Worm (Caenorhabditis elegans) whole organism, young adult: Measurements from ENCODE around the gene C29A12.6.

Experiments
- F37B4.10 ChIP-seq: fragments of 200-800 bp; sonication (Bioruptor generic); IDR thresholded peaks from 2 replicates; pipeline ENCODE4 v1.3.6; 2022; ENCODE audit warnings: missing genetic modification characterization, missing compliant biosample characterization
- bed-1 ChIP-seq: fragments of 200-800 bp; sonication (Bioruptor generic); IDR thresholded peaks from 2 replicates; pipeline ENCODE4 v1.3.6; 2022; ENCODE audit warnings: missing genetic modification reagents, missing genetic modification characterization, missing compliant biosample characterization
- nhr-27 ChIP-seq: fragments of 200-800 bp; sonication (Bioruptor generic); optimal IDR thresholded peaks from 2 replicates; lab custom pipeline; 2018; ENCODE audit warnings: mild to moderate bottlenecking, missing genetic modification characterization, moderate library complexity, missing compliant biosample characterization
- xnd-1 ChIP-seq: sonication (generic microtip); optimal IDR thresholded peaks from 2 replicates; lab custom pipeline; 2016; ENCODE audit warnings: missing genotype, missing genetic modification reagents, missing genetic modification characterization, missing compliant biosample characterization

DNA sequence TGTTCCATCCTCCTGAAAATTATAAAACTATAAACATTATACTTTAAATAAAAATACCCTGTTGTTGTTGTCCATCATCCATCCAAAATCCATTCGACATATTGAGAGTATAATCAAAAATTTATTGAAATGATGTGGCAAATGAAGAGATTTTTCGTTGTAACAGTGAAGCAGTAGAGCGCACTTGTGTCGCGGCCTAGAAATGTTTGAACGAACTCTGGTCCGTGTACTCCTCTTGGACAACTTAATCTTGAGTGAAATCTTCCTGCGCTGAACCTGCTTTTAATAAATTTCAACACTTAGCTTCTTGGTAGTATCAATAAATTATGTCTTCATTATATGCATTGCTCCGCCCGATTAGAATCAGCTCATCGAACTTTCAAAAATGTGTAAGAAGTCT lies 47.6 kb downstream of the C29A12.6 start, which contains the start of the genes F32D8.14 and F32D8.5:
- TF ChIP-seq nhr-27 (no peak), bed-1 (GFP tag; lab: Robert Waterston, UW) (no peak), F37B4.10 (no peak), xnd-1 (tag; lab: Kevin White, UChicago) (no peak)
